Worm (Caenorhabditis elegans): ENCODE measurements around the gene R11D1.2.

R11D1.2 gene

ce11 chrV:12752407-12752806, 44.0 kb downstream of the R11D1.2 start, which contains the start of gene C15C8.8:
TSS of gene C15C8.8 (minus strand) at chrV:12752507.
- TF ChIP-seq lin-15B (tag; optimal IDR thresholded peaks at IDR 0.05) (no peak), jun-1 (tag; optimal IDR thresholded peaks at IDR 0.05) (no peak), fos-1 (tag; optimal IDR thresholded peaks at IDR 0.05) (no peak), elt-2 (tag; optimal IDR thresholded peaks at IDR 0.05) (no peak), ZK546.5 (tag; optimal IDR thresholded peaks at IDR 0.05) (no peak), unc-39 (tag; optimal IDR thresholded peaks at IDR 0.05) (no peak), mdl-1 (tag; optimal IDR thresholded peaks at IDR 0.05) (no peak), fkh-10 (GFP tag; optimal IDR thresholded peaks at IDR 0.05) (no peak), nhr-77 (tag; optimal IDR thresholded peaks at IDR 0.05) (no peak), nhr-12 (tag; optimal IDR thresholded peaks at IDR 0.05) (no peak), nhr-76 (tag; optimal IDR thresholded peaks at IDR 0.05) (no peak), ceh-9 (tag; optimal IDR thresholded peaks at IDR 0.05) (no peak), pqm-1 (tag; optimal IDR thresholded peaks at IDR 0.05) (no peak), elt-3 (tag; optimal IDR thresholded peaks at IDR 0.05) (no peak), nfya-1 (tag; optimal IDR thresholded peaks at IDR 0.05; ENCODE audit: insufficient read depth) (no peak), egl-5 (tag; optimal IDR thresholded peaks at IDR 0.05) (no peak), ztf-4 (tag; optimal IDR thresholded peaks at IDR 0.05) (no peak), lin-39 (tag; optimal IDR thresholded peaks at IDR 0.05) (no peak), skn-1 (tag; optimal IDR thresholded peaks at IDR 0.05) (no peak)

DNA sequence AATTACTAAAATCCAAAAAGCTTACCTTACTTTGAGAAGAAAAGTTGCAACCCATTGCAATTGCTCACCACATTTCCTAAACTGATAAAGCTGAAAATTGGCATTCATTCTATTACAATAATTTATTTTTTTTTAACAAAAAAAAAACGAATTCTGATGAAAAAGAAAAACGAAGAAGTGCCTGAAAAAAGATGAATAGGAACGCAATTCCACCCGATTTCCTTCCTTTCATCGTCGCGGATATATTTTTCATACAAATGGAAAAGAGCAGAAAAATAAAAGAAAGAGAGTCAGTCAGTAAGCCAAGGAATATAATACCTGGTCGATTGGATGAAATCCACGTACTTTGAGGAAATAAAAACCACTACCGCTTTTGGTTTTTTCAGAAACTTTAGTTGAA, 46.4 kb downstream of the R11D1.2 start, which contains the start of gene gpa-13:
TSS of gene gpa-13 (minus strand) at position 101 of the 400 bp plus-strand sequence.
- no peak for TF ChIP-seq ZK546.5 (tag; optimal IDR thresholded peaks at IDR 0.05)
- no peak for TF ChIP-seq nhr-67 (tag; optimal IDR thresholded peaks at IDR 0.05)
- TF ChIP-seq ceh-28 (tag; optimal IDR thresholded peaks at IDR 0.05), result no peak
- no peak for TF ChIP-seq fkh-2 (tag; optimal IDR thresholded peaks at IDR 0.05)
- TF ChIP-seq elt-2 (tag; optimal IDR thresholded peaks at IDR 0.05), result no peak
- TF ChIP-seq mml-1 (tag; optimal IDR thresholded peaks at IDR 0.05), result no peak
- TF ChIP-seq ceh-9 (tag; optimal IDR thresholded peaks at IDR 0.05), result no peak
- no peak for TF ChIP-seq nhr-76 (tag; optimal IDR thresholded peaks at IDR 0.05)
- TF ChIP-seq pha-4 (tag; optimal IDR thresholded peaks at IDR 0.05), result no peak
- no peak for TF ChIP-seq skn-1 (tag; optimal IDR thresholded peaks at IDR 0.05)
- TF ChIP-seq elt-3 (tag; optimal IDR thresholded peaks at IDR 0.05), result no peak

ce11 chrV:12759660-12760059, 51.3 kb downstream of the R11D1.2 start, which contains the start of gene papl-1:
TSS of gene papl-1 (minus strand) at chrV:12759760.
- TF ChIP-seq jun-1 (tag; optimal IDR thresholded peaks at IDR 0.05), result no peak
- no peak for TF ChIP-seq snpc-4 (tag; optimal IDR thresholded peaks at IDR 0.05)
- TF ChIP-seq nhr-11 (tag; optimal IDR thresholded peaks at IDR 0.05), result no peak
- no peak for TF ChIP-seq egl-27 (tag; optimal IDR thresholded peaks at IDR 0.05)

Measured in whole organism, L3 larva.